Worm (Caenorhabditis elegans) whole organism, midembryonic: Measurements from ENCODE around the gene twk-44.

Experiments used
- T22C8.4 ChIP-seq: fragments of 200-800 bp; sonication (Bioruptor generic); IDR thresholded peaks from 2 replicates; pipeline ENCODE4 v1.3.6; 2022; ENCODE audit warnings: missing genetic modification characterization, missing compliant biosample characterization
- cog-1 ChIP-seq: sonication (generic microtip); optimal IDR thresholded peaks from 2 replicates; lab custom pipeline; 2016; ENCODE audit warnings: missing genetic modification characterization, missing compliant biosample characterization
- flt-1 ChIP-seq: fragments of 200-800 bp; sonication (Bioruptor generic); IDR thresholded peaks from 2 replicates; pipeline ENCODE4 v1.3.6; 2022; ENCODE audit warnings: missing genetic modification characterization, missing compliant biosample characterization
- klf-2 ChIP-seq: fragments of 200-800 bp; sonication (Bioruptor generic); conservative IDR thresholded peaks from 2 replicates; pipeline ENCODE4 v1.3.6; 2022; ENCODE audit warnings: missing genetic modification reagents, missing genetic modification characterization, missing compliant biosample characterization
- med-1 ChIP-seq: sonication (generic microtip); optimal IDR thresholded peaks from 2 replicates; lab custom pipeline; 2017; ENCODE audit warnings: missing genetic modification characterization, mild to moderate bottlenecking, missing compliant biosample characterization, antibody characterized with exemption, missing genetic modification reagents; ENCODE audit not compliant: insufficient read depth
- ref-1 ChIP-seq: fragments of 200-800 bp; sonication (Bioruptor generic); conservative IDR thresholded peaks from 2 replicates; pipeline ENCODE4 v1.3.6; 2022; ENCODE audit warnings: missing genetic modification reagents, missing genetic modification characterization, missing compliant biosample characterization
- tab-1 ChIP-seq: fragments of 200-800 bp; sonication (Bioruptor generic); IDR thresholded peaks from 2 replicates; pipeline ENCODE4 v1.3.6; 2022; ENCODE audit warnings: missing genetic modification characterization, missing compliant biosample characterization
- ztf-23 ChIP-seq: fragments of 200-800 bp; sonication (Bioruptor generic); IDR thresholded peaks from 2 replicates; pipeline ENCODE4 v1.3.6; 2022; ENCODE audit warnings: missing genetic modification reagents, missing genetic modification characterization, missing compliant biosample characterization
- ztf-29 ChIP-seq: fragments of 200-800 bp; sonication (Bioruptor generic); IDR thresholded peaks from 2 replicates; pipeline ENCODE4 v1.3.6; 2022; ENCODE audit warnings: missing genetic modification reagents, missing genetic modification characterization, missing compliant biosample characterization

Gene twk-44

ce11 chrX:11632107-11632506 is 5.2 kb upstream of the twk-44 start, which contains the start of gene sto-6:
TSS of gene sto-6 (plus strand) at chrX:11632407.
- TF ChIP-seq cog-1 (tag; lab: Kevin White, UChicago) (no peak), ztf-29 (GFP tag; lab: Robert Waterston, UW) (no peak), ztf-23 (GFP tag; lab: Robert Waterston, UW) (no peak), med-1 (GFP tag; lab: Kevin White, UChicago) (no peak), flt-1 (GFP tag; lab: Robert Waterston, UW) (no peak), T22C8.4 (GFP tag; lab: Robert Waterston, UW) (no peak), tab-1 (GFP tag; lab: Robert Waterston, UW) (no peak), ref-1 (GFP tag; lab: Robert Waterston, UW) (no peak), klf-2 (GFP tag; lab: Robert Waterston, UW) (no peak)

- TF ChIP-seq ztf-23 (GFP tag; lab: Robert Waterston, UW), result no peak
- no peak for TF ChIP-seq klf-2 (GFP tag; lab: Robert Waterston, UW)
- no peak for TF ChIP-seq tab-1 (GFP tag; lab: Robert Waterston, UW)
- TF ChIP-seq cog-1 (tag; lab: Kevin White, UChicago), result no peak
- TF ChIP-seq T22C8.4 (GFP tag; lab: Robert Waterston, UW), result no peak
- TF ChIP-seq ref-1 (GFP tag; lab: Robert Waterston, UW), result no peak
- TF ChIP-seq ztf-29 (GFP tag; lab: Robert Waterston, UW), result no peak
- TF ChIP-seq med-1 (GFP tag; lab: Kevin White, UChicago), result no peak
- TF ChIP-seq flt-1 (GFP tag; lab: Robert Waterston, UW), result no peak
These were observed 3.6 kb upstream of the twk-44 start for ce11 chrX:11630499-11630898.

- TF ChIP-seq ztf-29 (GFP tag; lab: Robert Waterston, UW), result no peak
- TF ChIP-seq klf-2 (GFP tag; lab: Robert Waterston, UW), result no peak
- no peak for TF ChIP-seq tab-1 (GFP tag; lab: Robert Waterston, UW)
- no peak for TF ChIP-seq cog-1 (tag; lab: Kevin White, UChicago)
- no peak for TF ChIP-seq T22C8.4 (GFP tag; lab: Robert Waterston, UW)
- no peak for TF ChIP-seq med-1 (GFP tag; lab: Kevin White, UChicago)
- no peak for TF ChIP-seq flt-1 (GFP tag; lab: Robert Waterston, UW)
- TF ChIP-seq ztf-23 (GFP tag; lab: Robert Waterston, UW), result no peak
- no peak for TF ChIP-seq ref-1 (GFP tag; lab: Robert Waterston, UW)
These were observed 1.7 kb upstream of the twk-44 start, which contains the start of gene spp-30 for ce11 chrX:11628580-11628979. TSS of gene spp-30 (minus strand) at chrX:11628680.

ce11 chrX:11624621-11625020 is 2.3 kb downstream of the twk-44 start:
- TF ChIP-seq flt-1 (GFP tag; lab: Robert Waterston, UW), result no peak
- no peak for TF ChIP-seq T22C8.4 (GFP tag; lab: Robert Waterston, UW)
- TF ChIP-seq ztf-29 (GFP tag; lab: Robert Waterston, UW), result no peak
- TF ChIP-seq cog-1 (tag; lab: Kevin White, UChicago), result no peak
- no peak for TF ChIP-seq med-1 (GFP tag; lab: Kevin White, UChicago)
- TF ChIP-seq klf-2 (GFP tag; lab: Robert Waterston, UW), result no peak
- TF ChIP-seq ztf-23 (GFP tag; lab: Robert Waterston, UW), result no peak
- no peak for TF ChIP-seq ref-1 (GFP tag; lab: Robert Waterston, UW)
- TF ChIP-seq tab-1 (GFP tag; lab: Robert Waterston, UW), result no peak

DNA sequence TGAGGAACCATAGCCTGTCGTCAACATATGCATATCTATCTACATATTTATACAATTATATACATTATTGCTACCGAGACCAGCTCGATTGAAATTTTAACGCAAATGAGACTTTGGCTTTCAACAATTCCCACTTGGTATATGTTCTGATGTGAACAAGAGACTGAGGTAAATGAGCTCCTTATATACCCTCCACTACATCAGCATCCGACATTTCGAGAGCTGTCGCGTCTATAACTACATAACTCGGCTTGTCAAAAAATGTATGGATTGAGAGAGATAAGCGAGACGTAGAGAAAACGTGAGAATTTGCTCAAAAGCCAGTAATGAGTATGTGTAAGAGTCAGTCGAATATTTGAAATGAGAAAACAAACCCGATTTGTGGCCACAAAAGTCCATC is 3.5 kb downstream of the twk-44 start:
- TF ChIP-seq klf-2 (GFP tag; lab: Robert Waterston, UW), result no peak
- no peak for TF ChIP-seq ztf-23 (GFP tag; lab: Robert Waterston, UW)
- TF ChIP-seq ztf-29 (GFP tag; lab: Robert Waterston, UW), result no peak
- TF ChIP-seq T22C8.4 (GFP tag; lab: Robert Waterston, UW), result no peak
- no peak for TF ChIP-seq ref-1 (GFP tag; lab: Robert Waterston, UW)
- no peak for TF ChIP-seq cog-1 (tag; lab: Kevin White, UChicago)
- no peak for TF ChIP-seq flt-1 (GFP tag; lab: Robert Waterston, UW)
- no peak for TF ChIP-seq tab-1 (GFP tag; lab: Robert Waterston, UW)
- TF ChIP-seq med-1 (GFP tag; lab: Kevin White, UChicago), result no peak

DNA sequence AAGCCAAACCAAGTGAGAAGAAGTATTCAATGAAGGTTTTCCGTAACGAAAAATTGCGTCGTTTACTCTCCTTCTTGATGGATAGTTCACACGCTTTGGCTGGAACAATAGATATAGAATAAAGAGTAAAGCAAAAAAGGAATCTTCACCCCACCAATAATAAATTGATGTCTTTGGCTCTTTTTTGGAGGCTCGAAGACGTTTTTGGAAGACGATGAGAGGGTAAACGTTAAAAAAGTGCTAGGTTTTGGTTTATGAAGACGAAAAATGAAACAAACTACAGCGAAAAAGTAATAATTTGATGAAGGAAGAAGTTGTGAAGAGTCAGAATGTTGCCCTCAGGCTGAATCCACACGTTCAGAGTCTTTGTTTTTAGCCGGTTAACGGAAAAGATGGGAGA is 4.9 kb downstream of the twk-44 start, which contains the start of gene sto-3:
Gene sto-3, minus strand, starts transcription at position 101 of the 400 bp plus-strand sequence.
- no peak for TF ChIP-seq T22C8.4 (GFP tag; lab: Robert Waterston, UW)
- no peak for TF ChIP-seq flt-1 (GFP tag; lab: Robert Waterston, UW)
- no peak for TF ChIP-seq tab-1 (GFP tag; lab: Robert Waterston, UW)
- no peak for TF ChIP-seq cog-1 (tag; lab: Kevin White, UChicago)
- TF ChIP-seq med-1 (GFP tag; lab: Kevin White, UChicago), result no peak
- no peak for TF ChIP-seq klf-2 (GFP tag; lab: Robert Waterston, UW)
- TF ChIP-seq ztf-23 (GFP tag; lab: Robert Waterston, UW), result no peak

DNA sequence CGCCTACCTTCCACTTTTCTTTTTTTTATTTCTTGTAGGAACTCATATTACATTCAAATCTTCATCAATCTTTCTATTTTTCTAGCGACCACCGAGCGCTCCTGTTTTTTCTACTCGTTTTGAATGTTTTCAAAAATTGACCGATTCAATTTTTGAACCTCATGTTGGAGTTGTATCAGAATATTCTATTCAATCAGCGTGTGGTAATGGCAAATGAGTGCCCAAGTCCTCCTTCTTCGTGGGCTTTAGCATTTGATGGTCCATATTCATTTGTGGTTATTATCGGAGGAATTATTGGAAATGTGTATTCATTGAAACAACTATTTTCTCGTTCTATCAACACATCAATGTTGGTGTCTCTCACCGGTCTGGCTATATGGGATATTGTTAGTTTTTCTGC is 9.5 kb downstream of the twk-44 start, which contains the start of gene F52D10.4:
Gene F52D10.4, plus strand, starts transcription at position 84 of the 400 bp plus-strand sequence.
- TF ChIP-seq klf-2 (GFP tag; lab: Robert Waterston, UW), result no peak
- no peak for TF ChIP-seq cog-1 (tag; lab: Kevin White, UChicago)
- TF ChIP-seq flt-1 (GFP tag; lab: Robert Waterston, UW), result no peak
- no peak for TF ChIP-seq ztf-23 (GFP tag; lab: Robert Waterston, UW)
- TF ChIP-seq T22C8.4 (GFP tag; lab: Robert Waterston, UW), result no peak
- TF ChIP-seq ztf-29 (GFP tag; lab: Robert Waterston, UW), result no peak

- no peak for TF ChIP-seq ztf-23 (GFP tag; lab: Robert Waterston, UW)
- TF ChIP-seq tab-1 (GFP tag; lab: Robert Waterston, UW), result no peak
- TF ChIP-seq ztf-29 (GFP tag; lab: Robert Waterston, UW), result no peak
- no peak for TF ChIP-seq cog-1 (tag; lab: Kevin White, UChicago)
- TF ChIP-seq med-1 (GFP tag; lab: Kevin White, UChicago), result no peak
- TF ChIP-seq T22C8.4 (GFP tag; lab: Robert Waterston, UW), result no peak
- no peak for TF ChIP-seq klf-2 (GFP tag; lab: Robert Waterston, UW)
- TF ChIP-seq ref-1 (GFP tag; lab: Robert Waterston, UW), result no peak
- TF ChIP-seq flt-1 (GFP tag; lab: Robert Waterston, UW), result no peak
These were observed 18.7 kb downstream of the twk-44 start for ce11 chrX:11608110-11608759.
